Worm (Caenorhabditis elegans): ENCODE measurements around the gene taf-12.

- TF ChIP-seq dao-5 (tag; optimal IDR thresholded peaks at IDR 0.05) (no peak), him-1 (tag; optimal IDR thresholded peaks at IDR 0.05) (no peak), W03F9.2 (tag; optimal IDR thresholded peaks at IDR 0.05) (no peak)
Measured at ce11 chrIII:11841728-11842127, 27.4 kb downstream of the taf-12 start.
